Worm (Caenorhabditis elegans) whole organism, mixed stage, embryonic: ENCODE results near the gene cls-2.

Source experiments
- blmp-1 ChIP-seq: fragments of 150-350 bp; optimal IDR thresholded peaks from 2 replicates; lab custom pipeline; 2014; ENCODE audit warnings: missing biosample characterization, missing genetic modification characterization
- ceh-39 ChIP-seq: fragments of 150-350 bp; optimal IDR thresholded peaks from 2 replicates; lab custom pipeline; 2014; ENCODE audit warnings: missing biosample characterization, missing genetic modification characterization
- ceh-43 ChIP-seq: fragments of 200-800 bp; sonication (Bioruptor generic); optimal IDR thresholded peaks from 2 replicates; lab custom pipeline; 2018; ENCODE audit warnings: mild to moderate bottlenecking, missing genetic modification characterization, moderate library complexity, missing compliant biosample characterization
- ceh-83 ChIP-seq: fragments of 200-800 bp; sonication (Bioruptor generic); optimal IDR thresholded peaks from 2 replicates; lab custom pipeline; 2018; ENCODE audit warnings: mild to moderate bottlenecking, missing genetic modification characterization, missing compliant biosample characterization
- ces-1 ChIP-seq: fragments of 150-350 bp; optimal IDR thresholded peaks from 2 replicates; lab custom pipeline; 2014; ENCODE audit warnings: missing biosample characterization, missing genetic modification reagents, missing genetic modification characterization
- cnd-1 ChIP-seq: fragments of 200-800 bp; sonication (Bioruptor generic); optimal IDR thresholded peaks from 2 replicates; lab custom pipeline; 2018; ENCODE audit warnings: mild to moderate bottlenecking, missing genetic modification characterization, missing compliant biosample characterization
- drap-1 ChIP-seq: fragments of 200-800 bp; sonication (Bioruptor generic); optimal IDR thresholded peaks from 3 replicates; lab custom pipeline; 2018; ENCODE audit warnings: mild to moderate bottlenecking, missing genetic modification characterization, missing compliant biosample characterization
- elt-1 ChIP-seq: sonication (generic microtip); optimal IDR thresholded peaks from 2 replicates; lab custom pipeline; 2017; ENCODE audit warnings: missing genetic modification characterization, mild to moderate bottlenecking, missing compliant biosample characterization, antibody characterized with exemption, moderate library complexity, borderline replicate concordance; ENCODE audit not compliant: insufficient read depth
- elt-3 ChIP-seq: fragments of 150-350 bp; optimal IDR thresholded peaks from 2 replicates; lab custom pipeline; 2014; ENCODE audit warnings: missing biosample characterization, missing genetic modification characterization
- flh-1 ChIP-seq: fragments of 200-800 bp; sonication (Bioruptor generic); optimal IDR thresholded peaks from 2 replicates; lab custom pipeline; 2018; ENCODE audit warnings: mild to moderate bottlenecking, missing genetic modification characterization, moderate library complexity, missing compliant biosample characterization
- hlh-1 ChIP-seq: fragments of 150-350 bp; optimal IDR thresholded peaks from 2 replicates; lab custom pipeline; 2014; ENCODE audit warnings: missing biosample characterization, missing genetic modification reagents, missing genetic modification characterization
- lin-13 ChIP-seq: fragments of 150-350 bp; optimal IDR thresholded peaks from 2 replicates; lab custom pipeline; 2014; ENCODE audit warnings: missing biosample characterization, missing genetic modification characterization
- lin-32 ChIP-seq: fragments of 200-800 bp; sonication (Bioruptor generic); optimal IDR thresholded peaks from 2 replicates; lab custom pipeline; 2018; ENCODE audit warnings: mild to moderate bottlenecking, missing genetic modification characterization, missing compliant biosample characterization
- lsy-2 ChIP-seq: fragments of 150-350 bp; optimal IDR thresholded peaks from 2 replicates; lab custom pipeline; 2014; ENCODE audit warnings: missing biosample characterization, missing genetic modification characterization
- mab-5 ChIP-seq: fragments of 150-350 bp; optimal IDR thresholded peaks from 2 replicates; lab custom pipeline; 2014; ENCODE audit warnings: missing biosample characterization, missing genetic modification characterization
- mep-1 ChIP-seq: fragments of 150-350 bp; optimal IDR thresholded peaks from 2 replicates; lab custom pipeline; 2017; ENCODE audit warnings: missing biosample characterization, missing genetic modification reagents, missing genetic modification characterization, inconsistent platforms
- mls-2 ChIP-seq: sonication (generic microtip); optimal IDR thresholded peaks from 2 replicates; lab custom pipeline; 2016; ENCODE audit warnings: mild to moderate bottlenecking, missing genetic modification characterization, moderate library complexity, missing compliant biosample characterization
- nhr-12 ChIP-seq: fragments of 150-350 bp; optimal IDR thresholded peaks from 2 replicates; lab custom pipeline; 2014; ENCODE audit warnings: missing biosample characterization, missing genetic modification characterization
- nhr-2 ChIP-seq: fragments of 150-350 bp; optimal IDR thresholded peaks from 2 replicates; lab custom pipeline; 2014; ENCODE audit warnings: missing biosample characterization, missing genetic modification characterization
- nhr-237 ChIP-seq: fragments of 150-350 bp; optimal IDR thresholded peaks from 2 replicates; lab custom pipeline; 2014; ENCODE audit warnings: missing biosample characterization, missing genetic modification characterization
- nhr-28 ChIP-seq: fragments of 150-350 bp; optimal IDR thresholded peaks from 2 replicates; lab custom pipeline; 2014; ENCODE audit warnings: missing biosample characterization, missing genetic modification characterization
- nhr-76 ChIP-seq: sonication (generic microtip); optimal IDR thresholded peaks from 2 replicates; lab custom pipeline; 2017; ENCODE audit warnings: missing biosample characterization, missing genetic modification characterization
- pha-4 ChIP-seq: fragments of 150-350 bp; optimal IDR thresholded peaks from 2 replicates; lab custom pipeline; 2018; ENCODE audit warnings: missing biosample characterization, missing genetic modification reagents, missing genetic modification characterization
- sem-2 ChIP-seq: fragments of 200-800 bp; sonication (Bioruptor generic); optimal IDR thresholded peaks from 2 replicates; lab custom pipeline; 2018; ENCODE audit warnings: mild to moderate bottlenecking, missing genetic modification characterization, missing compliant biosample characterization
- snpc-4 ChIP-seq: fragments of 150-350 bp; optimal IDR thresholded peaks from 2 replicates; lab custom pipeline; 2014; ENCODE audit warnings: missing biosample characterization, missing genetic modification characterization
- sptf-1 ChIP-seq: sonication (generic microtip); optimal IDR thresholded peaks from 2 replicates; lab custom pipeline; 2017; ENCODE audit warnings: mild to moderate bottlenecking, missing genetic modification characterization, moderate library complexity, missing compliant biosample characterization
- tbx-8 ChIP-seq: fragments of 200-800 bp; sonication (Bioruptor generic); optimal IDR thresholded peaks from 2 replicates; lab custom pipeline; 2018; ENCODE audit warnings: mild to moderate bottlenecking, missing genetic modification characterization, moderate library complexity, missing compliant biosample characterization
- unc-120 ChIP-seq: sonication (generic microtip); optimal IDR thresholded peaks from 2 replicates; lab custom pipeline; 2017; ENCODE audit warnings: missing genetic modification characterization, missing compliant biosample characterization; ENCODE audit not compliant: poor library complexity, severe bottlenecking
- unc-39 ChIP-seq: fragments of 150-350 bp; optimal IDR thresholded peaks from 2 replicates; lab custom pipeline; 2014; ENCODE audit warnings: missing biosample characterization, missing genetic modification characterization
- unc-62 ChIP-seq: fragments of 150-350 bp; optimal IDR thresholded peaks from 2 replicates; lab custom pipeline; 2014; ENCODE audit warnings: missing biosample characterization, missing genetic modification reagents, missing genetic modification characterization
- zip-8 ChIP-seq: fragments of 150-350 bp; optimal IDR thresholded peaks from 2 replicates; lab custom pipeline; 2014; ENCODE audit warnings: missing biosample characterization, missing genetic modification characterization
- ztf-11 ChIP-seq: fragments of 150-350 bp; optimal IDR thresholded peaks from 2 replicates; lab custom pipeline; 2014; ENCODE audit warnings: missing biosample characterization, missing genetic modification characterization

The cls-2 gene

ce11 chrIII:9022535-9022934 lies 32.3 kb upstream of the cls-2 start, which contains the start of gene F59B2.14:
Gene F59B2.14 (minus strand): TSS chrIII:9022635.
- TF ChIP-seq elt-3 (tag; lab: Kevin White, UChicago) (no peak), mab-5 (tag; lab: Kevin White, UChicago) (no peak), lin-32 (GFP tag; lab: Kevin White, UChicago) (no peak), sptf-1 (no peak), nhr-76 (tag; lab: Kevin White, UChicago) (no peak), tbx-8 (no peak), sem-2 (GFP tag; lab: Kevin White, UChicago) (no peak), hlh-1 (tag; lab: Kevin White, UChicago) (no peak), cnd-1 (tag; lab: Kevin White, UChicago) (no peak), ceh-83 (GFP tag; lab: Kevin White, UChicago) (no peak), snpc-4 (tag; lab: Kevin White, UChicago) (no peak), ceh-43 (GFP tag; lab: Kevin White, UChicago) (no peak), nhr-2 (tag; lab: Kevin White, UChicago) (no peak), nhr-237 (tag; lab: Kevin White, UChicago) (no peak), blmp-1 (tag; lab: Kevin White, UChicago) (no peak), mep-1 (no peak)

ce11 chrIII:9023601-9024000 lies 31.2 kb upstream of the cls-2 start:
- TF ChIP-seq sptf-1: no peak
- TF ChIP-seq pha-4 (tag; lab: Kevin White, UChicago): no peak
- TF ChIP-seq lsy-2: no peak
- TF ChIP-seq mls-2 (tag; lab: Kevin White, UChicago): no peak
- no peak for TF ChIP-seq tbx-8

- TF ChIP-seq lin-32 (GFP tag; lab: Kevin White, UChicago) (no peak), mls-2 (tag; lab: Kevin White, UChicago) (no peak), ceh-83 (GFP tag; lab: Kevin White, UChicago) (no peak), unc-62 (no peak), unc-120 (tag; lab: Kevin White, UChicago) (no peak), lsy-2 (no peak), pha-4 (tag; lab: Kevin White, UChicago) (no peak), snpc-4 (tag; lab: Kevin White, UChicago) (no peak), lin-13 (tag; lab: Kevin White, UChicago) (no peak), mab-5 (tag; lab: Kevin White, UChicago) (no peak)
Observed at ce11 chrIII:9026951-9027350, 27.9 kb upstream of the cls-2 start, which contains the start of gene F59B2.13. Gene F59B2.13 (minus strand): TSS chrIII:9027051.

ce11 chrIII:9030818-9031217 lies 24.0 kb upstream of the cls-2 start:
- no peak for TF ChIP-seq nhr-28 (tag; lab: Kevin White, UChicago)
- no peak for TF ChIP-seq drap-1 (GFP tag; lab: Kevin White, UChicago)
- no peak for TF ChIP-seq unc-120 (tag; lab: Kevin White, UChicago)
- no peak for TF ChIP-seq ces-1 (GFP tag; lab: Kevin White, UChicago)
- no peak for TF ChIP-seq lin-13 (tag; lab: Kevin White, UChicago)
- TF ChIP-seq flh-1: no peak
- TF ChIP-seq unc-39: no peak
- TF ChIP-seq pha-4 (tag; lab: Kevin White, UChicago): no peak
- no peak for TF ChIP-seq zip-8
- no peak for TF ChIP-seq nhr-2 (tag; lab: Kevin White, UChicago)
- TF ChIP-seq mep-1: no peak
- no peak for TF ChIP-seq ceh-39
- no peak for TF ChIP-seq nhr-12 (tag; lab: Kevin White, UChicago)
- TF ChIP-seq ceh-83 (GFP tag; lab: Kevin White, UChicago): no peak
- TF ChIP-seq lin-32 (GFP tag; lab: Kevin White, UChicago): no peak
- no peak for TF ChIP-seq blmp-1 (tag; lab: Kevin White, UChicago)
- TF ChIP-seq ztf-11 (tag; lab: Kevin White, UChicago): no peak
- TF ChIP-seq ceh-43 (GFP tag; lab: Kevin White, UChicago): no peak

- TF ChIP-seq elt-1 (tag; lab: Kevin White, UChicago): no peak
- TF ChIP-seq zip-8: peak; percentile 24
Observed at ce11 chrIII:9034133-9034532, 20.7 kb upstream of the cls-2 start.
